Fruit fly (Drosophila melanogaster) Kc167 (cell line): ENCODE measurements around the gene squ.

Experiments
- Myc ChIP-seq: fragments of >200 bp; optimal IDR thresholded peaks from 2 replicates; lab custom pipeline; 2017; ENCODE audit warnings: missing external identifiers
- Sin3A ChIP-seq: fragments of >200 bp; optimal IDR thresholded peaks from 2 replicates; lab custom pipeline; 2018; ENCODE audit warnings: missing external identifiers
- h ChIP-seq: fragments of >200 bp; optimal IDR thresholded peaks from 3 replicates; lab custom pipeline; 2018; ENCODE audit warnings: missing external identifiers
- insv ChIP-seq: fragments of >200 bp; optimal IDR thresholded peaks from 3 replicates; lab custom pipeline; 2018; ENCODE audit warnings: missing external identifiers
- psq ChIP-seq: fragments of >200 bp; optimal IDR thresholded peaks from 2 replicates; lab custom pipeline; 2017; ENCODE audit warnings: missing external identifiers
- ttk ChIP-seq: sonication (Bioruptor generic); optimal IDR thresholded peaks from 2 replicates; lab custom pipeline; 2017; ENCODE audit warnings: missing external identifiers

squ gene

dm6 chr2L:16690619-16690908 lies 10.7 kb downstream of the squ start:
- TF ChIP-seq ttk (no peak), Myc (lab: Kevin White, UChicago) (no peak), Sin3A (lab: Kevin White, UChicago) (no peak), h (no peak), psq (lab: Kevin White, UChicago) (no peak), insv (lab: Kevin White, UChicago) (no peak)

- TF ChIP-seq psq (lab: Kevin White, UChicago), result peak; percentile 46
- no peak for TF ChIP-seq ttk
These were observed 23.2 kb downstream of the squ start for dm6 chr2L:16703008-16703510.

- TF ChIP-seq insv (lab: Kevin White, UChicago), result no peak
- no peak for TF ChIP-seq Sin3A (lab: Kevin White, UChicago)
- TF ChIP-seq Myc (lab: Kevin White, UChicago), result no peak
- TF ChIP-seq psq (lab: Kevin White, UChicago), result peak; percentile 53
These were observed 23.9 kb downstream of the squ start for dm6 chr2L:16703753-16704152.

dm6 chr2L:16706882-16707775 lies 27.3 kb downstream of the squ start:
- TF ChIP-seq insv (lab: Kevin White, UChicago), result no peak
- no peak for TF ChIP-seq Sin3A (lab: Kevin White, UChicago)
- TF ChIP-seq Myc (lab: Kevin White, UChicago), result no peak
- TF ChIP-seq psq (lab: Kevin White, UChicago), result no peak
- no peak for TF ChIP-seq ttk
- TF ChIP-seq h, result no peak

- TF ChIP-seq psq (lab: Kevin White, UChicago), result no peak
- no peak for TF ChIP-seq h
- no peak for TF ChIP-seq ttk
- no peak for TF ChIP-seq Sin3A (lab: Kevin White, UChicago)
- TF ChIP-seq insv (lab: Kevin White, UChicago), result no peak
- TF ChIP-seq Myc (lab: Kevin White, UChicago), result no peak
These were observed 29.8 kb downstream of the squ start for dm6 chr2L:16709693-16710092.

dm6 chr2L:16710234-16710633 lies 30.4 kb downstream of the squ start:
- TF ChIP-seq Myc (lab: Kevin White, UChicago), result no peak
- TF ChIP-seq Sin3A (lab: Kevin White, UChicago), result no peak
- no peak for TF ChIP-seq ttk
- TF ChIP-seq h, result no peak
- no peak for TF ChIP-seq insv (lab: Kevin White, UChicago)
- TF ChIP-seq psq (lab: Kevin White, UChicago), result no peak

- no peak for TF ChIP-seq Myc (lab: Kevin White, UChicago)
- TF ChIP-seq insv (lab: Kevin White, UChicago), result no peak
- no peak for TF ChIP-seq psq (lab: Kevin White, UChicago)
These were observed 30.8 kb downstream of the squ start for dm6 chr2L:16710677-16711076.

- TF ChIP-seq Sin3A (lab: Kevin White, UChicago) (no peak), Myc (lab: Kevin White, UChicago) (no peak), psq (lab: Kevin White, UChicago) (no peak), h (no peak), ttk (no peak), insv (lab: Kevin White, UChicago) (no peak)
These were observed 32.0 kb downstream of the squ start for dm6 chr2L:16711891-16712290.

- TF ChIP-seq ttk (no peak), Sin3A (lab: Kevin White, UChicago) (no peak), insv (lab: Kevin White, UChicago) (no peak), Myc (lab: Kevin White, UChicago) (no peak)
These were observed 34.1 kb downstream of the squ start for dm6 chr2L:16713929-16714328.

- TF ChIP-seq insv (lab: Kevin White, UChicago), result no peak
- no peak for TF ChIP-seq Myc (lab: Kevin White, UChicago)
- TF ChIP-seq psq (lab: Kevin White, UChicago), result no peak
- no peak for TF ChIP-seq ttk
- TF ChIP-seq Sin3A (lab: Kevin White, UChicago), result no peak
- no peak for TF ChIP-seq h
These were observed 35.4 kb downstream of the squ start for dm6 chr2L:16715133-16715833.

- no peak for TF ChIP-seq Myc (lab: Kevin White, UChicago)
- no peak for TF ChIP-seq psq (lab: Kevin White, UChicago)
- no peak for TF ChIP-seq insv (lab: Kevin White, UChicago)
- TF ChIP-seq h, result no peak
These were observed 36.2 kb downstream of the squ start, which contains the start of the genes Cyt-c-d and CG31808 for dm6 chr2L:16715841-16716701. Gene Cyt-c-d (plus strand): TSS chr2L:16715891. Gene CG31808 (minus strand): TSS chr2L:16716195.

- TF ChIP-seq psq (lab: Kevin White, UChicago) (no peak), h (no peak), insv (lab: Kevin White, UChicago) (no peak), Sin3A (lab: Kevin White, UChicago) (no peak)
These were observed 36.9 kb downstream of the squ start for dm6 chr2L:16716771-16717170.
